Fruit fly (Drosophila melanogaster): ENCODE measurements around the gene Cp38.

Cp38 gene

dm6 chrX:8468962-8469459 is 12.6 kb upstream of the Cp38 start, which contains the start of gene CG12116:
CG12116 (minus strand) TSS chrX:8469012.
- TF ChIP-seq CG9609 (GFP tag; optimal IDR thresholded peaks at IDR 0.05) (no peak), sug (tag; optimal IDR thresholded peaks at IDR 0.05) (peak; percentile 25), Pdp1 (GFP tag; optimal IDR thresholded peaks at IDR 0.05) (peak in 1 of 2 experiments; percentile 24), sens (GFP tag) (no peak)

dm6 chrX:8469606-8470005 is 12.0 kb upstream of the Cp38 start:
- TF ChIP-seq Pdp1 (GFP tag; optimal IDR thresholded peaks at IDR 0.05) (peak in 1 of 2 experiments; percentile 68), CG17361 (GFP tag; IDR thresholded peaks at IDR 0.05) (no peak)

- TF ChIP-seq CG1024 (GFP tag; IDR thresholded peaks at IDR 0.05) = no peak
- TF ChIP-seq HLHmδ (GFP tag; optimal IDR thresholded peaks at IDR 0.05) = no peak
- TF ChIP-seq CG10321 (GFP tag; IDR thresholded peaks at IDR 0.05) = no peak
- TF ChIP-seq phol (tag; optimal IDR thresholded peaks at IDR 0.05) = no peak
- TF ChIP-seq scrt (GFP tag; optimal IDR thresholded peaks at IDR 0.05) = no peak
- TF ChIP-seq CG2202 (tag; optimal IDR thresholded peaks at IDR 0.05) = no peak
- no peak for TF ChIP-seq CG10267 (tag; optimal IDR thresholded peaks at IDR 0.05)
- TF ChIP-seq CG31224 (GFP tag; IDR thresholded peaks at IDR 0.05) = no peak
- TF ChIP-seq org-1 (GFP tag; optimal IDR thresholded peaks at IDR 0.05) = no peak
- no peak for TF ChIP-seq CoRest (tag; optimal IDR thresholded peaks at IDR 0.05)
- TF ChIP-seq CG11695 (GFP tag; IDR thresholded peaks at IDR 0.05) = no peak
- no peak for TF ChIP-seq Fer1 (GFP tag; optimal IDR thresholded peaks at IDR 0.05)
- no peak for TF ChIP-seq kah (GFP tag; optimal IDR thresholded peaks at IDR 0.05)
- TF ChIP-seq hkb (optimal IDR thresholded peaks at IDR 0.05) = no peak
- TF ChIP-seq hkb (GFP tag; IDR thresholded peaks at IDR 0.05) = no peak
- TF ChIP-seq odd (GFP tag; optimal IDR thresholded peaks at IDR 0.05) = no peak
- TF ChIP-seq CG11560 (tag; IDR thresholded peaks at IDR 0.05) = no peak
Observed at dm6 chrX:8470588-8470987, 11.0 kb upstream of the Cp38 start, which contains the start of gene Cp7Fa. Cp7Fa (plus strand) TSS chrX:8470888.

- TF ChIP-seq CG10267 (tag; optimal IDR thresholded peaks at IDR 0.05) (no peak), CG5245 (GFP tag; optimal IDR thresholded peaks at IDR 0.05) (no peak), aop (GFP tag; IDR thresholded peaks at IDR 0.05) (no peak), fd3F (GFP tag; optimal IDR thresholded peaks at IDR 0.05) (no peak)
Observed at dm6 chrX:8473339-8473887, 8.2 kb upstream of the Cp38 start, which contains the start of gene Cp7Fb. Cp7Fb (plus strand) TSS chrX:8473837.

- TF ChIP-seq tna (GFP tag; IDR thresholded peaks at IDR 0.05; ENCODE audit: partially characterized antibody) (no peak), HLHmδ (GFP tag; optimal IDR thresholded peaks at IDR 0.05) (no peak), toy (GFP tag; IDR thresholded peaks at IDR 0.05) (no peak), CG31365 (tag; optimal IDR thresholded peaks at IDR 0.05) (no peak), CG5180 (GFP tag; optimal IDR thresholded peaks at IDR 0.05) (peak; percentile 29), CG33213 (GFP tag; optimal IDR thresholded peaks at IDR 0.05) (no peak)
Observed at dm6 chrX:8475657-8476056, 6.0 kb upstream of the Cp38 start.

dm6 chrX:8476817-8477216 is 4.8 kb upstream of the Cp38 start, which contains the start of gene Cp7Fc:
Cp7Fc (plus strand) TSS chrX:8477117.
- TF ChIP-seq CG4360 (GFP tag; IDR thresholded peaks at IDR 0.05) = no peak
- TF ChIP-seq tap (tag; optimal IDR thresholded peaks at IDR 0.05) = no peak
- TF ChIP-seq fd64A (GFP tag; optimal IDR thresholded peaks at IDR 0.05) = no peak
- no peak for TF ChIP-seq Hr39 (optimal IDR thresholded peaks at IDR 0.05)
- TF ChIP-seq Awh (GFP tag; IDR thresholded peaks at IDR 0.05) = no peak
- no peak for TF ChIP-seq CrebB (tag; optimal IDR thresholded peaks at IDR 0.05)
- TF ChIP-seq CG31365 (tag; optimal IDR thresholded peaks at IDR 0.05) = no peak
- no peak for TF ChIP-seq CG31441 (GFP tag; IDR thresholded peaks at IDR 0.05)
